Fruit fly (Drosophila melanogaster) S2 (cell line): ENCODE data around the gene danr.
"Not testable (repeated sequence)": the region's sequence is repeated elsewhere in the genome, so short reads cannot be mapped to it uniquely, and the experiment has no call there.

Experiments used
- CG8478 ChIP-seq: fragments of >200 bp; optimal IDR thresholded peaks from 2 replicates; lab custom pipeline; 2018
- CTCF ChIP-seq, 2 experiments: fragments of >200 bp; optimal IDR thresholded peaks; 2 replicates each; lab custom pipeline; 2018

DNA sequence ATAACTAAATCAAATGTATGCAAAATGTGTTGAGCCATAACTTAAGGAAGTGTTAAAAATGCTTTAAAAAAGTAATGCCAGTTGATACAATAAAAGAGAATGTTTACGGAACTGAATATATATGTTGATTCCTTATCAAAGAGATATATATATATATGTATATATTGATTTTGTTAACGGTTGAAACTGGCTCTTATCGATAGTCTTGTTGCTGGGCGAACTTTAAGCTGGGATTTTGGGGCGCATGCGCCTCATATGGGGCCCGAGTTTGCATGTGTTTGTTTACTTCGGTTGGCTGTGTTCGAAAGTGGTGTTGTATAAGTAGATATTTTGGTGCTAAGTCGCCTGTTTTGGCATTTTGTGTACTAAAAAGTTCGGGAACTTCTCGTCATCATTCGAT, 6.8 kb upstream of the danr start, which contains the start of gene Bili:
- not testable (repeated sequence) for TF ChIP-seq CG8478; CTCF (optimal IDR thresholded peaks at IDR 0.05; lab: Kevin White, UChicago)
